Worm (Caenorhabditis elegans): ENCODE results near the gene C25E10.17.

C25E10.17 gene

ce11 chrV:9065915-9066314 lies 18.5 kb upstream of the C25E10.17 start:
- no peak for TF ChIP-seq unc-62 (GFP tag; optimal IDR thresholded peaks at IDR 0.05)
- no peak for TF ChIP-seq flh-1 (GFP tag; optimal IDR thresholded peaks at IDR 0.05)
- no peak for TF ChIP-seq ham-2 (GFP tag; optimal IDR thresholded peaks at IDR 0.05)
- no peak for TF ChIP-seq mls-2 (tag; optimal IDR thresholded peaks at IDR 0.05)

DNA sequence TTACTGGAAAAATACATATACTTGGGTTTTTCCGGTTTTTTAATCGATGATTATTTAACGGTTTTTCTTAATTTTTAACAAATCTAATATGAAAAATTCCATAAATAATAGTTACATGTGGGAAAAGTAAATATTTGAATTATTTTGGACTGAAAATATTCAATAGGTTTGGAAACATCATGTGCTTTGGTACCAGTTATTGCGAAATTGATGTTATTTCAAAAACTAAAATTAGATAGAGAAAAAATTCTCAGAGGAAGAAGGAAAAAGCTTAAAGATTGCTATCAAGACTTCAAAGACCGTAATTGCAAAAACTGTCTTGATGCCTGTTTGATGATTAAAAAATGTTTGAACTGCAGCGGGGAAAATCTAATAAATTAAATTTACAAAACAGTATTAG lies 17.6 kb upstream of the C25E10.17 start:
- TF ChIP-seq ztf-11 (tag; optimal IDR thresholded peaks at IDR 0.05) (no peak), nhr-76 (tag; optimal IDR thresholded peaks at IDR 0.05) (no peak), mls-2 (tag; optimal IDR thresholded peaks at IDR 0.05) (no peak), ceh-39 (tag; optimal IDR thresholded peaks at IDR 0.05) (no peak), ceh-43 (GFP tag; optimal IDR thresholded peaks at IDR 0.05) (no peak), lin-32 (GFP tag; optimal IDR thresholded peaks at IDR 0.05) (no peak), nhr-28 (tag; optimal IDR thresholded peaks at IDR 0.05) (no peak), unc-39 (tag; optimal IDR thresholded peaks at IDR 0.05) (no peak), zip-8 (tag; optimal IDR thresholded peaks at IDR 0.05) (no peak), nhr-2 (tag; optimal IDR thresholded peaks at IDR 0.05) (no peak), sem-2 (GFP tag; optimal IDR thresholded peaks at IDR 0.05) (no peak), tbx-8 (GFP tag; optimal IDR thresholded peaks at IDR 0.05) (no peak)

DNA sequence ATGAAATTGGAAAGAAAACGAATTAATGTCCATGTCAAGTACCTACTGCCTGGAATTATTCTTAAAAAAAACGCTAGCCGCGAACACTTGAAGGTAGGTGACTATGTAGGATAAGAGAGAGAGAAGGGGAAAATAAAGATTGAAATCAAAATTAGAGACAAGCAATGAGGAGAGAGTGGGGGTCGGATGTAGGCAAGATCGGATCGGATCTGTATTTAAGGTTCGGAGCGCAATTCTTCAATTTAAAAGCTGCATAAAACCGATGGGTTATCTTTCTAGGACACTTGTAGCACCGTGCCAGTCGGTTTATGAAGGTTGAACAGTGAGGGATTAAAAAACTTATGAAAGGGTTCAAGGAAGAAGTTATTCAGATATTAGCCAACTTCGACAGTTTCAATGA lies 15.7 kb upstream of the C25E10.17 start:
- no peak for TF ChIP-seq ztf-11 (tag; optimal IDR thresholded peaks at IDR 0.05)
- TF ChIP-seq flh-1 (GFP tag; optimal IDR thresholded peaks at IDR 0.05), result no peak
- no peak for TF ChIP-seq blmp-1 (tag; optimal IDR thresholded peaks at IDR 0.05)
- TF ChIP-seq nhr-2 (tag; optimal IDR thresholded peaks at IDR 0.05), result no peak
- TF ChIP-seq elt-1 (tag; optimal IDR thresholded peaks at IDR 0.05; ENCODE audit: borderline replicate concordance, insufficient read depth), result peak; percentile 64
- TF ChIP-seq snpc-4 (tag; optimal IDR thresholded peaks at IDR 0.05), result no peak
- no peak for TF ChIP-seq nhr-28 (tag; optimal IDR thresholded peaks at IDR 0.05)

- TF ChIP-seq nhr-12 (tag; optimal IDR thresholded peaks at IDR 0.05) (no peak), sptf-1 (tag; optimal IDR thresholded peaks at IDR 0.05) (no peak), ham-2 (GFP tag; optimal IDR thresholded peaks at IDR 0.05) (no peak), mls-2 (tag; optimal IDR thresholded peaks at IDR 0.05) (no peak), elt-1 (tag; optimal IDR thresholded peaks at IDR 0.05; ENCODE audit: borderline replicate concordance, insufficient read depth) (no peak), ceh-43 (GFP tag; optimal IDR thresholded peaks at IDR 0.05) (no peak), tbx-8 (GFP tag; optimal IDR thresholded peaks at IDR 0.05) (no peak), ztf-11 (tag; optimal IDR thresholded peaks at IDR 0.05) (no peak), ces-1 (GFP tag; optimal IDR thresholded peaks at IDR 0.05) (no peak), nhr-28 (tag; optimal IDR thresholded peaks at IDR 0.05) (no peak), snpc-4 (tag; optimal IDR thresholded peaks at IDR 0.05) (no peak)
Observed at ce11 chrV:9062341-9062740, 14.9 kb upstream of the C25E10.17 start, which contains the start of gene C25E10.12. C25E10.12 (minus strand) TSS chrV:9062441.

DNA sequence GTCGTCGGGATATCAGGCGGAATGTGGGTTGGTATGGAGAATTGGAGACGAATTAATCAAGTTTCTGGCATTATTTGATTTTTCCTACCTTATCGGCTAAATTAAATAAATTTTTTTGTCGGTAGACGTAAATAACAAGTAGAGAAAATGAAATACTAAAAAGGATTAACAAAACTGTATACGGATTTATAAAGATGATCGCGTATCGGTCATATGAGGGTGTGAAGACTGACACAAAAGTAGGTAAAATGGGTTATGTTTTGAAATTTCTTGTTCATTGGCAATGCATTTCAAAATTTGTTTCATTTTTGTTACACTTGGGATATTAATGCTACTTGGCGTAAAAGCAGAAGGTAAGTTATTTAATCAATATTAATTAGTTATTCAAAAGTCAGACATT lies 12.1 kb upstream of the C25E10.17 start, which contains the start of the genes C25E10.16 and C25E10.13:
TSS of gene C25E10.16 (minus strand) at position 101 of the 400 bp plus-strand sequence.
TSS of gene C25E10.13 (plus strand) at position 256 of the 400 bp plus-strand sequence.
- no peak for TF ChIP-seq ceh-39 (tag; optimal IDR thresholded peaks at IDR 0.05)
- TF ChIP-seq pha-4 (tag; optimal IDR thresholded peaks at IDR 0.05), result no peak
- no peak for TF ChIP-seq sptf-1 (tag; optimal IDR thresholded peaks at IDR 0.05)
- no peak for TF ChIP-seq snpc-4 (tag; optimal IDR thresholded peaks at IDR 0.05)
- no peak for TF ChIP-seq tbx-8 (GFP tag; optimal IDR thresholded peaks at IDR 0.05)
- TF ChIP-seq nhr-76 (tag; optimal IDR thresholded peaks at IDR 0.05), result no peak
- no peak for TF ChIP-seq ztf-11 (tag; optimal IDR thresholded peaks at IDR 0.05)
- no peak for TF ChIP-seq flh-1 (GFP tag; optimal IDR thresholded peaks at IDR 0.05)

- TF ChIP-seq mab-5 (tag; optimal IDR thresholded peaks at IDR 0.05) (no peak), unc-62 (GFP tag; optimal IDR thresholded peaks at IDR 0.05) (no peak), lin-13 (tag; optimal IDR thresholded peaks at IDR 0.05) (no peak), ceh-39 (tag; optimal IDR thresholded peaks at IDR 0.05) (no peak), M03D4.4 (tag; optimal IDR thresholded peaks at IDR 0.05) (no peak), sptf-1 (tag; optimal IDR thresholded peaks at IDR 0.05) (no peak), elt-3 (tag; optimal IDR thresholded peaks at IDR 0.05) (no peak), lsy-2 (tag; optimal IDR thresholded peaks at IDR 0.05) (no peak)
Observed at ce11 chrV:9058627-9059026, 11.2 kb upstream of the C25E10.17 start, which contains the start of gene C25E10.11. C25E10.11 (minus strand) TSS chrV:9058727.

- TF ChIP-seq snpc-4 (tag; optimal IDR thresholded peaks at IDR 0.05) (no peak), pha-4 (tag; optimal IDR thresholded peaks at IDR 0.05) (no peak), lin-32 (GFP tag; optimal IDR thresholded peaks at IDR 0.05) (no peak), ceh-83 (GFP tag; optimal IDR thresholded peaks at IDR 0.05) (no peak), hlh-1 (tag; optimal IDR thresholded peaks at IDR 0.05) (no peak), unc-39 (tag; optimal IDR thresholded peaks at IDR 0.05) (no peak), sptf-1 (tag; optimal IDR thresholded peaks at IDR 0.05) (no peak), mls-2 (tag; optimal IDR thresholded peaks at IDR 0.05) (no peak), flh-1 (GFP tag; optimal IDR thresholded peaks at IDR 0.05) (no peak), drap-1 (GFP tag; optimal IDR thresholded peaks at IDR 0.05) (no peak), elt-1 (tag; optimal IDR thresholded peaks at IDR 0.05; ENCODE audit: borderline replicate concordance, insufficient read depth) (no peak), nhr-237 (tag; optimal IDR thresholded peaks at IDR 0.05) (no peak), unc-62 (GFP tag; optimal IDR thresholded peaks at IDR 0.05) (no peak), ztf-11 (tag; optimal IDR thresholded peaks at IDR 0.05) (no peak), nhr-12 (tag; optimal IDR thresholded peaks at IDR 0.05) (no peak), ceh-43 (GFP tag; optimal IDR thresholded peaks at IDR 0.05) (no peak), ceh-39 (tag; optimal IDR thresholded peaks at IDR 0.05) (no peak), nhr-76 (tag; optimal IDR thresholded peaks at IDR 0.05) (no peak), ham-2 (GFP tag; optimal IDR thresholded peaks at IDR 0.05) (no peak)
Observed at ce11 chrV:9056253-9056652, 8.8 kb upstream of the C25E10.17 start, which contains the start of gene C25E10.10. C25E10.10 (minus strand) TSS chrV:9056353.
